Worm (Caenorhabditis elegans) whole organism, L3 larva: Measurements from ENCODE around the gene cyp-13A11.

Experiments
- aly-2 ChIP-seq: fragments of 150-350 bp; optimal IDR thresholded peaks from 2 replicates; lab custom pipeline; 2014; ENCODE audit warnings: missing biosample characterization, missing genetic modification characterization
- ama-1 ChIP-seq: fragments of 150-350 bp; optimal IDR thresholded peaks from 2 replicates; lab custom pipeline; 2018
- egl-27 ChIP-seq: sonication (generic microtip); optimal IDR thresholded peaks from 4 replicates; lab custom pipeline; 2017; ENCODE audit warnings: missing biosample characterization, missing genetic modification reagents, missing genetic modification characterization
- fkh-10 ChIP-seq: sonication (generic microtip); optimal IDR thresholded peaks from 2 replicates; lab custom pipeline; 2017; ENCODE audit warnings: missing biosample characterization, missing genetic modification reagents, missing genetic modification characterization
- nhr-11 ChIP-seq: fragments of 150-350 bp; optimal IDR thresholded peaks from 2 replicates; lab custom pipeline; 2014; ENCODE audit warnings: missing biosample characterization, missing genetic modification characterization
- nhr-12 ChIP-seq: fragments of 150-350 bp; optimal IDR thresholded peaks from 2 replicates; lab custom pipeline; 2014; ENCODE audit warnings: missing biosample characterization, missing genetic modification characterization
- nhr-25 ChIP-seq: sonication (generic microtip); optimal IDR thresholded peaks from 2 replicates; lab custom pipeline; 2017; ENCODE audit warnings: missing biosample characterization, missing genetic modification characterization
- pha-4 ChIP-seq: fragments of 150-350 bp; optimal IDR thresholded peaks from 2 replicates; lab custom pipeline; 2014; ENCODE audit warnings: missing biosample characterization, missing genetic modification reagents, missing genetic modification characterization
- sea-2 ChIP-seq: fragments of 150-350 bp; sonication (generic microtip); optimal IDR thresholded peaks from 4 replicates; lab custom pipeline; 2014; ENCODE audit warnings: missing biosample characterization, missing genetic modification reagents, missing genetic modification characterization
- snpc-4 ChIP-seq: fragments of 150-350 bp; optimal IDR thresholded peaks from 2 replicates; lab custom pipeline; 2014; ENCODE audit warnings: missing biosample characterization, missing genetic modification characterization
- ztf-11 ChIP-seq: fragments of 150-350 bp; optimal IDR thresholded peaks from 2 replicates; lab custom pipeline; 2014; ENCODE audit warnings: missing biosample characterization, missing genetic modification characterization
- ztf-4 ChIP-seq: fragments of 150-350 bp; optimal IDR thresholded peaks from 2 replicates; lab custom pipeline; 2014; ENCODE audit warnings: missing biosample characterization, missing genetic modification characterization

ce11 chrIII:13070548-13071050, 49.8 kb downstream of the cyp-13A11 start, which contains the start of gene Y39E4B.6:
- TF ChIP-seq aly-2 (tag; lab: Kevin White, UChicago), result no peak
- TF ChIP-seq fkh-10 (GFP tag; lab: Kevin White, UChicago), result peak; percentile 91
- TF ChIP-seq sea-2, result peak; percentile 98
- TF ChIP-seq pha-4, result peak; percentile 96
- TF ChIP-seq ztf-11 (tag; lab: Kevin White, UChicago), result peak; percentile 23
- peak; percentile 96 for TF ChIP-seq nhr-25 (tag; lab: Kevin White, UChicago)
- TF ChIP-seq ama-1 (lab: Kevin White, UChicago), result peak; percentile 99
- TF ChIP-seq snpc-4, result no peak
- TF ChIP-seq nhr-12 (tag; lab: Kevin White, UChicago), result no peak
- peak; percentile 84 for TF ChIP-seq ztf-4 (tag; lab: Kevin White, UChicago)
- TF ChIP-seq nhr-11 (tag; lab: Kevin White, UChicago), result peak; percentile 92
- TF ChIP-seq egl-27 (tag; lab: Kevin White, UChicago), result peak; percentile 85
